Worm (Caenorhabditis elegans): ENCODE measurements around the gene molo-1.

DNA sequence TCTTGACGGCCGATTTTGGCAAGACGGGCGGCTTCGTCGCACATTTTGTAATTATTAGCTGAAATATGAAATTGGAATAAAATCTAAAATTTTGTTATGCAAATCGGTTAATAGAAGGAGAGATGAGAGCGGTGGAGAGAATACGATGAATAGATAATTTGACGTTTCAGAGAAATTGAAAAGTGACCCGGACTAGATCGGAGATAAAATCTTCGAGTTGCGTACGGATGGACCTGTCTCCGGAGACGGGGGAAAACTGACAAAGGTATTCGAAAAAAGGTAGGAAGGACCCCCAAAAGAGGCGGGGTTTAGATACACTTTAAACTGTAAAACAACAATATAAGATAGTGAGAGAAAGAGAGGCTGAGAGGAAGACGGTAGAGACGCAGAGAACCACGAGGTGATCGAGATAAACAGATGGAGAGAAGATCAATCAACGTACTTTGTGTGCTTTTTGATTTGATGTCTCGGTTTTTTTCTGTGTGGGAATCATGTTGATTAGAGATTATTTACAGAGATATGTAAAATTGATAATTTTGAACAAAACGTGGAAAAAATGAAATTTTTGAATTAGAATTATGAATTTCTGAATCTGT is 21.6 kb upstream of the molo-1 start, which contains the start of gene F09F7.6:
- no peak for TF ChIP-seq dao-5 (tag; optimal IDR thresholded peaks at IDR 0.05)
- no peak for TF ChIP-seq him-1 (tag; optimal IDR thresholded peaks at IDR 0.05)

All from whole organism, L4/young adult.